Worm (Caenorhabditis elegans): Measurements from ENCODE around the gene K03H1.13.

DNA sequence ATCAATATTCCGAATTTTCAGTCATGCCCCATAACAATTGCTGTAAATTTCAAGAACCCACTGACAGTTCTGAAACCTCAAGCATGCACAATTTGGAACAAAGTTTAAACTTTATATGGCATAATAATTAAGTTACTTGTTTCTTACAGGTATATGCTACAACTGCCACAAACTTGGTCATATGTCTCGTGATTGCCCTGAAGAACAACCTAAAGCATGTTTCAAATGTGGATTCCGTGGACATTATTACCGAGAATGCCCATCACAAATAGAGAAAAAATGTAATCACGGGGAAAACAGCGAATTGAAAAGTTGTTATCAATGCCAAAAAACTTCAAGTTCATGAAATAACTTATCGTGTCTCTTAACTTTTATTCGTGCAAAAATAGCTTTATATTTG is 37.1 kb downstream of the K03H1.13 start:
- TF ChIP-seq him-1 (tag; optimal IDR thresholded peaks at IDR 0.05) (no peak), dao-5 (tag; optimal IDR thresholded peaks at IDR 0.05) (no peak), W03F9.2 (tag; optimal IDR thresholded peaks at IDR 0.05) (no peak)
